Worm (Caenorhabditis elegans): ENCODE results near the gene C53A3.1.

C53A3.1 gene

DNA sequence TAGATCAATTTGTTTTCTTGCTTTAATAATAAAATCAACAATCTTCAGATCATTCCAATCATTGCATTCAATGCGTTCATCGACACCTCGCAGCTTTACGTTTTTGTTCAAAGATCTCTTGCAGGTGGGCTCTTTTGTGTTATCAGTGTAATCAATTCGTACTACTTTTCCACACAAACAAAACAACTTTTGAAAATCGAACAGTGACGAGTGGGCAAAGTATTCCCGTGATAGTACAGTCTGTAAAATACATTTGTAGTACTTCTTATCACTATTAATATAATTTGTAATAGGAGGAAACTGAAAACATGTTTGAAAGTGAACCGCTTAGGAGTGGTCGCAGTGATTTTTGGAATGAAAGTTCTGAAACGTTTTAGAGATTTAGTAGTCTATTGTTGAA lies 5.0 kb upstream of the C53A3.1 start, which contains the start of gene pgph-2:
Gene pgph-2 (plus strand): TSS at position 47 of the 400 bp plus-strand sequence.
- TF ChIP-seq pha-4 (tag; optimal IDR thresholded peaks at IDR 0.05) (peak; percentile 18), elt-2 (tag; optimal IDR thresholded peaks at IDR 0.05) (peak; percentile 74), ztf-4 (tag; optimal IDR thresholded peaks at IDR 0.05) (no peak), pqm-1 (tag; optimal IDR thresholded peaks at IDR 0.05) (peak; percentile 76)

DNA sequence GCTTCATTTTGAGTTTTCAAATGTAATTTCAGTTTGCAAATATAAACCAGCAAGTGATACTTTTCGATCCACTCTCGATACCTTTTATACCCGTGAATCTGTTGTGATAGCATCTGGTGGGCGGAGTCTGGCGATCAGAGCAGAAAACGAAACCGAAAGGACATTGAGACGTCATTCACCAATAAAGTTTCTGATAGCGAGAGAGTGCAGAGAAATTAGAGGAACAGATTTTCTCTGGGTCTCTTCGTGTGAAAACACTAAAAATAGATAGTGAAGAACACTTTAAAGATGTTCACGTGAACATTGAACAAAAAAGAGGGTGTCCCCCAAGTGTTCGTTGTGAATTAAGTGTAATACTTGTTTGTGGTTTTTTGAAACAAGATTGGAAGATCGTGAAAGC lies 3.8 kb upstream of the C53A3.1 start, which contains the start of gene pgph-3:
Gene pgph-3 (minus strand): TSS at position 60 of the 400 bp plus-strand sequence.
- TF ChIP-seq R02D3.7 (tag; optimal IDR thresholded peaks at IDR 0.05): no peak
- TF ChIP-seq ceh-82 (tag; optimal IDR thresholded peaks at IDR 0.05): no peak
- TF ChIP-seq nhr-77 (tag; optimal IDR thresholded peaks at IDR 0.05): no peak
- peak; percentile 92 for TF ChIP-seq nhr-25 (tag; optimal IDR thresholded peaks at IDR 0.05)
- TF ChIP-seq mdl-1 (tag; optimal IDR thresholded peaks at IDR 0.05): peak; percentile 81
- TF ChIP-seq fkh-2 (tag; optimal IDR thresholded peaks at IDR 0.05): no peak
- peak; percentile 93 for TF ChIP-seq nhr-23 (tag; optimal IDR thresholded peaks at IDR 0.05)
- TF ChIP-seq lin-15B (tag; optimal IDR thresholded peaks at IDR 0.05): no peak
- TF ChIP-seq unc-39 (tag; optimal IDR thresholded peaks at IDR 0.05): no peak
- no peak for TF ChIP-seq nhr-67 (tag; optimal IDR thresholded peaks at IDR 0.05)
- TF ChIP-seq elt-3 (tag; optimal IDR thresholded peaks at IDR 0.05): peak in 1 of 3 experiments; percentile 72
- no peak for TF ChIP-seq ztf-4 (tag; optimal IDR thresholded peaks at IDR 0.05)
- TF ChIP-seq egl-27 (tag; optimal IDR thresholded peaks at IDR 0.05): peak; percentile 62
- no peak for TF ChIP-seq nhr-11 (tag; optimal IDR thresholded peaks at IDR 0.05)
- no peak for TF ChIP-seq ceh-9 (tag; optimal IDR thresholded peaks at IDR 0.05)
- no peak for TF ChIP-seq daf-12 (tag; optimal IDR thresholded peaks at IDR 0.05)
- TF ChIP-seq nhr-28 (tag; optimal IDR thresholded peaks at IDR 0.05): no peak
- no peak for TF ChIP-seq aly-2 (tag; optimal IDR thresholded peaks at IDR 0.05)
- no peak for TF ChIP-seq zag-1 (tag; optimal IDR thresholded peaks at IDR 0.05)
- no peak for TF ChIP-seq nhr-12 (tag; optimal IDR thresholded peaks at IDR 0.05)
- TF ChIP-seq mml-1 (tag; optimal IDR thresholded peaks at IDR 0.05): no peak
- no peak for TF ChIP-seq snpc-4 (tag; optimal IDR thresholded peaks at IDR 0.05)
- no peak for TF ChIP-seq unc-62 (GFP tag; optimal IDR thresholded peaks at IDR 0.05)
- TF ChIP-seq sea-2 (GFP tag; optimal IDR thresholded peaks at IDR 0.05): no peak
- no peak for TF ChIP-seq hmg-11 (tag; optimal IDR thresholded peaks at IDR 0.05)
- TF ChIP-seq elt-2 (tag; optimal IDR thresholded peaks at IDR 0.05): peak; percentile 89
- peak; percentile 68 for TF ChIP-seq nfya-1 (tag; optimal IDR thresholded peaks at IDR 0.05; ENCODE audit: insufficient read depth)
- TF ChIP-seq lin-39 (tag; optimal IDR thresholded peaks at IDR 0.05): no peak
- TF ChIP-seq lsy-12 (tag; optimal IDR thresholded peaks at IDR 0.05): peak; percentile 29
- TF ChIP-seq ztf-11 (tag; optimal IDR thresholded peaks at IDR 0.05): no peak
- TF ChIP-seq eor-1 (tag; optimal IDR thresholded peaks at IDR 0.05): no peak
- TF ChIP-seq skn-1 (tag; optimal IDR thresholded peaks at IDR 0.05): no peak
- peak; percentile 46 for TF ChIP-seq ceh-28 (tag; optimal IDR thresholded peaks at IDR 0.05)
- peak; percentile 54 for TF ChIP-seq nhr-76 (tag; optimal IDR thresholded peaks at IDR 0.05)
- TF ChIP-seq nhr-43 (tag; optimal IDR thresholded peaks at IDR 0.05; ENCODE audit: poor library complexity, severe bottlenecking): peak; percentile 70
- TF ChIP-seq ZK546.5 (tag; optimal IDR thresholded peaks at IDR 0.05): no peak
- TF ChIP-seq egl-5 (tag; optimal IDR thresholded peaks at IDR 0.05): peak; percentile 40
- TF ChIP-seq ceh-16 (tag; optimal IDR thresholded peaks at IDR 0.05): no peak
- peak; percentile 73 for TF ChIP-seq jun-1 (tag; optimal IDR thresholded peaks at IDR 0.05)
- TF ChIP-seq nhr-237 (tag; optimal IDR thresholded peaks at IDR 0.05): no peak
- TF ChIP-seq fos-1 (tag; optimal IDR thresholded peaks at IDR 0.05): no peak
- TF ChIP-seq ama-1 (optimal IDR thresholded peaks at IDR 0.05): no peak
- TF ChIP-seq pqm-1 (tag; optimal IDR thresholded peaks at IDR 0.05): peak; percentile 93
- TF ChIP-seq pha-4 (tag; optimal IDR thresholded peaks at IDR 0.05): peak; percentile 68
- no peak for TF ChIP-seq fkh-10 (GFP tag; optimal IDR thresholded peaks at IDR 0.05)
- peak; percentile 31 for TF ChIP-seq tbx-2 (tag; optimal IDR thresholded peaks at IDR 0.05)
- TF ChIP-seq elt-1 (tag; optimal IDR thresholded peaks at IDR 0.05): peak; percentile 46

Measured in whole organism, L3 larva.